Worm (Caenorhabditis elegans) whole organism, L2 larva: Measurements from ENCODE around the gene cnc-2.

ENCODE experiments used
- R02D3.7 ChIP-seq: fragments of 150-350 bp; optimal IDR thresholded peaks from 2 replicates; lab custom pipeline; 2014; ENCODE audit warnings: missing biosample characterization, missing genetic modification characterization
- aly-2 ChIP-seq: fragments of 150-350 bp; optimal IDR thresholded peaks from 2 replicates; lab custom pipeline; 2014; ENCODE audit warnings: missing biosample characterization, missing genetic modification characterization
- blmp-1 ChIP-seq: sonication (generic microtip); optimal IDR thresholded peaks from 2 replicates; lab custom pipeline; 2017; ENCODE audit warnings: missing genetic modification characterization, mild to moderate bottlenecking, missing compliant biosample characterization, antibody characterized with exemption, moderate library complexity; ENCODE audit not compliant: insufficient read depth
- egl-27 ChIP-seq: sonication (generic microtip); optimal IDR thresholded peaks from 3 replicates; lab custom pipeline; 2017; ENCODE audit warnings: missing biosample characterization, missing genetic modification reagents, missing genetic modification characterization
- elt-3 ChIP-seq: sonication (generic microtip); optimal IDR thresholded peaks from 2 replicates; lab custom pipeline; 2017; ENCODE audit warnings: missing biosample characterization, missing genetic modification characterization
- mab-5 ChIP-seq: fragments of 150-350 bp; optimal IDR thresholded peaks from 2 replicates; lab custom pipeline; 2014; ENCODE audit warnings: missing biosample characterization, missing genetic modification characterization
- nhr-11 ChIP-seq: fragments of 150-350 bp; optimal IDR thresholded peaks from 2 replicates; lab custom pipeline; 2014; ENCODE audit warnings: missing biosample characterization, missing genetic modification characterization
- nhr-21 ChIP-seq: fragments of 150-350 bp; optimal IDR thresholded peaks from 2 replicates; lab custom pipeline; 2014; ENCODE audit warnings: missing biosample characterization, missing genetic modification characterization
- sem-4 ChIP-seq: fragments of 150-350 bp; optimal IDR thresholded peaks from 2 replicates; lab custom pipeline; 2014; ENCODE audit warnings: missing biosample characterization, missing genetic modification reagents, missing genetic modification characterization
- unc-39 ChIP-seq: fragments of 150-350 bp; optimal IDR thresholded peaks from 2 replicates; lab custom pipeline; 2014; ENCODE audit warnings: missing biosample characterization, missing genetic modification characterization
- ztf-11 ChIP-seq: sonication (generic microtip); optimal IDR thresholded peaks from 2 replicates; lab custom pipeline; 2017; ENCODE audit warnings: missing biosample characterization, missing genetic modification characterization

ce11 chrV:1425595-1425994 lies 24.4 kb downstream of the cnc-2 start, which contains the start of gene R12A1.3:
- TF ChIP-seq nhr-11 (tag; lab: Kevin White, UChicago) (no peak), egl-27 (tag; lab: Kevin White, UChicago) (no peak), ztf-11 (tag; lab: Kevin White, UChicago) (no peak), blmp-1 (tag; lab: Kevin White, UChicago) (no peak), sem-4 (no peak), nhr-21 (tag; lab: Kevin White, UChicago) (no peak), elt-3 (tag; lab: Kevin White, UChicago) (no peak), mab-5 (tag; lab: Kevin White, UChicago) (no peak), unc-39 (tag; lab: Kevin White, UChicago) (no peak), aly-2 (tag; lab: Kevin White, UChicago) (no peak), R02D3.7 (no peak)
